Worm (Caenorhabditis elegans): ENCODE results near the gene nas-38.

The nas-38 gene

ce11 chrX:593245-593733 lies 35.3 kb downstream of the nas-38 start (continued):
- TF ChIP-seq unc-3 (GFP tag; conservative IDR thresholded peaks at IDR 0.05), result no peak
- no peak for TF ChIP-seq unc-3 (tag; optimal IDR thresholded peaks at IDR 0.05)
- no peak for TF ChIP-seq pat-9 (tag; optimal IDR thresholded peaks at IDR 0.05)
- 0 out of 2 replicates have a peak, but pooled peaks have one; percentile 52 for TF ChIP-seq ceh-45 (GFP tag; IDR thresholded peaks at IDR 0.05)
- no peak for TF ChIP-seq dve-1 (tag; optimal IDR thresholded peaks at IDR 0.05)
- TF ChIP-seq hlh-15 (tag; optimal IDR thresholded peaks at IDR 0.05), result peak; percentile 23
- TF ChIP-seq hlh-13 (GFP tag; optimal IDR thresholded peaks at IDR 0.05), result peak; percentile 7
- peak; percentile 82 for TF ChIP-seq F13H6.1 (tag; optimal IDR thresholded peaks at IDR 0.05)
- TF ChIP-seq sox-2 (GFP tag; IDR thresholded peaks at IDR 0.05), result no peak
- TF ChIP-seq ceh-18 (tag; optimal IDR thresholded peaks at IDR 0.05), result peak; percentile 97
- peak; percentile 27 for TF ChIP-seq pax-1 (tag; optimal IDR thresholded peaks at IDR 0.05)
- no peak for TF ChIP-seq lim-6 (tag; optimal IDR thresholded peaks at IDR 0.05)
- TF ChIP-seq ceh-2 (tag; optimal IDR thresholded peaks at IDR 0.05), result peak; percentile 47

ce11 chrX:593910-594447 lies 36.0 kb downstream of the nas-38 start, which contains the start of gene F13C5.2:
F13C5.2 (plus strand) TSS chrX:593960.
- TF ChIP-seq lim-6 (tag; optimal IDR thresholded peaks at IDR 0.05) (no peak), rnt-1 (tag; optimal IDR thresholded peaks at IDR 0.05) (no peak), unc-42 (tag; optimal IDR thresholded peaks at IDR 0.05) (no peak), elt-2 (tag; optimal IDR thresholded peaks at IDR 0.05) (no peak), pax-1 (tag; optimal IDR thresholded peaks at IDR 0.05) (no peak), K09A11.1 (tag; optimal IDR thresholded peaks at IDR 0.05; ENCODE audit: insufficient read depth) (no peak), ceh-19 (GFP tag; optimal IDR thresholded peaks at IDR 0.05) (no peak), C08G9.2 (tag; optimal IDR thresholded peaks at IDR 0.05) (no peak), ahr-1 (tag; optimal IDR thresholded peaks at IDR 0.05) (no peak), unc-86 (tag; optimal IDR thresholded peaks at IDR 0.05) (no peak), ceh-34 (tag; optimal IDR thresholded peaks at IDR 0.05) (no peak), zip-5 (tag; optimal IDR thresholded peaks at IDR 0.05) (no peak), mec-3 (tag; optimal IDR thresholded peaks at IDR 0.05; ENCODE audit: borderline replicate concordance) (no peak), fkh-10 (GFP tag; optimal IDR thresholded peaks at IDR 0.05) (no peak), unc-3 (GFP tag; conservative IDR thresholded peaks at IDR 0.05) (no peak), unc-3 (tag; optimal IDR thresholded peaks at IDR 0.05) (no peak), hlh-6 (tag; optimal IDR thresholded peaks at IDR 0.05) (no peak), fkh-6 (tag; optimal IDR thresholded peaks at IDR 0.05) (no peak)

ce11 chrX:599476-599875 lies 41.5 kb downstream of the nas-38 start, which contains the start of gene F13C5.3:
F13C5.3 (minus strand) TSS chrX:599576.
- TF ChIP-seq elt-4 (tag; optimal IDR thresholded peaks at IDR 0.05), result no peak
- TF ChIP-seq odd-2 (tag; optimal IDR thresholded peaks at IDR 0.05), result no peak
- TF ChIP-seq ets-4 (tag; optimal IDR thresholded peaks at IDR 0.05), result no peak
- TF ChIP-seq ceh-2 (tag; optimal IDR thresholded peaks at IDR 0.05), result no peak
- TF ChIP-seq K02D7.2 (tag; optimal IDR thresholded peaks at IDR 0.05), result no peak
- TF ChIP-seq rnt-1 (tag; optimal IDR thresholded peaks at IDR 0.05), result no peak
- no peak for TF ChIP-seq gmeb-2 (tag; optimal IDR thresholded peaks at IDR 0.05)
- TF ChIP-seq K09A11.1 (tag; optimal IDR thresholded peaks at IDR 0.05; ENCODE audit: insufficient read depth), result no peak
- TF ChIP-seq F13H6.1 (tag; optimal IDR thresholded peaks at IDR 0.05), result no peak
- no peak for TF ChIP-seq ceh-30 (tag; optimal IDR thresholded peaks at IDR 0.05)
- TF ChIP-seq ceh-45 (GFP tag; IDR thresholded peaks at IDR 0.05), result no peak
- no peak for TF ChIP-seq lin-11 (tag; optimal IDR thresholded peaks at IDR 0.05)
- no peak for TF ChIP-seq C08G9.2 (tag; optimal IDR thresholded peaks at IDR 0.05)
- no peak for TF ChIP-seq ceh-18 (tag; optimal IDR thresholded peaks at IDR 0.05)
- no peak for TF ChIP-seq lim-6 (tag; optimal IDR thresholded peaks at IDR 0.05)
- no peak for TF ChIP-seq unc-42 (tag; optimal IDR thresholded peaks at IDR 0.05)

ce11 chrX:600671-601070 lies 42.7 kb downstream of the nas-38 start:
- no peak for TF ChIP-seq nhr-232 (tag; optimal IDR thresholded peaks at IDR 0.05)
- TF ChIP-seq nfya-1 (tag; optimal IDR thresholded peaks at IDR 0.05), result no peak
- TF ChIP-seq sox-4 (tag; optimal IDR thresholded peaks at IDR 0.05), result no peak
- no peak for TF ChIP-seq nhr-11 (tag; optimal IDR thresholded peaks at IDR 0.05)
- TF ChIP-seq ets-4 (tag; optimal IDR thresholded peaks at IDR 0.05), result no peak
